Worm (Caenorhabditis elegans) whole organism, L4 larva: ENCODE measurements around the gene fbn-1.

Source experiments
- R02D3.7 ChIP-seq: fragments of 150-350 bp; sonication (generic microtip); optimal IDR thresholded peaks from 3 replicates; lab custom pipeline; 2014; ENCODE audit warnings: missing biosample characterization, missing genetic modification characterization
- T20F7.1 ChIP-seq: fragments of 200-800 bp; sonication (Bioruptor generic); optimal IDR thresholded peaks from 2 replicates; lab custom pipeline; 2018; ENCODE audit warnings: mild to moderate bottlenecking, missing genetic modification characterization, missing compliant biosample characterization
- Y105C5A.15 ChIP-seq: fragments of 200-800 bp; sonication (Bioruptor generic); IDR thresholded peaks from 2 replicates; pipeline ENCODE4 v1.3.6; 2022; ENCODE audit warnings: missing genetic modification characterization, missing compliant biosample characterization
- aha-1 ChIP-seq: fragments of 150-350 bp; peaks from one replicate; lab custom pipeline; 2014; ENCODE audit warnings: missing biosample characterization, missing genetic modification characterization
- aly-2 ChIP-seq: sonication (generic microtip); optimal IDR thresholded peaks from 2 replicates; lab custom pipeline; 2018; ENCODE audit warnings: missing biosample characterization, missing genetic modification characterization
- ama-1 ChIP-seq: fragments of 150-350 bp; optimal IDR thresholded peaks from 2 replicates; lab custom pipeline; 2014; ENCODE audit warnings: inconsistent platforms, mixed read lengths
- arid-1 ChIP-seq: fragments of 200-800 bp; sonication (Bioruptor generic); conservative IDR thresholded peaks from 2 replicates; pipeline ENCODE4 v1.3.6; 2022; ENCODE audit warnings: missing genetic modification reagents, missing genetic modification characterization, missing compliant biosample characterization
- attf-4 ChIP-seq: sonication (generic microtip); optimal IDR thresholded peaks from 3 replicates; lab custom pipeline; 2017; ENCODE audit warnings: missing biosample characterization, missing genetic modification characterization
- ceh-28 ChIP-seq: fragments of 150-350 bp; optimal IDR thresholded peaks from 2 replicates; lab custom pipeline; 2014; ENCODE audit warnings: missing biosample characterization, missing genetic modification reagents, missing genetic modification characterization
- ceh-32 ChIP-seq: sonication (generic microtip); optimal IDR thresholded peaks from 2 replicates; lab custom pipeline; 2016; ENCODE audit warnings: mild to moderate bottlenecking, missing genetic modification characterization, missing compliant biosample characterization; ENCODE audit not compliant: poor library complexity
- daf-16 ChIP-seq, 3 experiments: sonication (generic microtip); optimal IDR thresholded peaks; 2 replicates each; lab custom pipeline; 2016 to 2017; ENCODE audit warnings: missing genetic modification characterization in 3 of 3, missing genetic modification reagents in 3 of 3, mild to moderate bottlenecking in 2 of 3, missing compliant biosample characterization in 2 of 3, missing biosample characterization in 1 of 3, moderate library complexity in 1 of 3
- dmd-6 ChIP-seq: fragments of 200-800 bp; sonication (Bioruptor generic); IDR thresholded peaks from 2 replicates; pipeline ENCODE4 v1.3.6; 2022; ENCODE audit warnings: missing genetic modification reagents, missing genetic modification characterization, missing compliant biosample characterization
- dmd-9 ChIP-seq: fragments of 200-800 bp; sonication (Bioruptor generic); IDR thresholded peaks from 2 replicates; pipeline ENCODE4 v1.3.6; 2022; ENCODE audit warnings: missing genetic modification reagents, missing genetic modification characterization, missing compliant biosample characterization
- dpl-1 ChIP-seq: fragments of 150-350 bp; optimal IDR thresholded peaks from 2 replicates; lab custom pipeline; 2014; ENCODE audit warnings: missing biosample characterization, missing genetic modification reagents, missing genetic modification characterization
- duxl-1 ChIP-seq: sonication (generic microtip); optimal IDR thresholded peaks from 2 replicates; lab custom pipeline; 2016; ENCODE audit warnings: mild to moderate bottlenecking, missing genetic modification characterization, moderate library complexity, missing compliant biosample characterization; ENCODE audit not compliant: poor library complexity
- fkh-10 ChIP-seq: fragments of 150-350 bp; optimal IDR thresholded peaks from 2 replicates; lab custom pipeline; 2014; ENCODE audit warnings: missing biosample characterization, missing genetic modification reagents, missing genetic modification characterization
- fos-1 ChIP-seq: fragments of 150-350 bp; optimal IDR thresholded peaks from 2 replicates; lab custom pipeline; 2014; ENCODE audit warnings: missing biosample characterization, missing genetic modification characterization
- hlh-30 ChIP-seq: sonication (generic microtip); optimal IDR thresholded peaks from 2 replicates; lab custom pipeline; 2017; ENCODE audit warnings: antibody characterized with exemption, mild to moderate bottlenecking, missing genetic modification characterization, missing compliant biosample characterization; ENCODE audit not compliant: insufficient read depth
- lin-15B ChIP-seq: fragments of 150-350 bp; sonication (generic microtip); optimal IDR thresholded peaks from 3 replicates; lab custom pipeline; 2014; ENCODE audit warnings: missing biosample characterization, missing genetic modification characterization
- lin-29 ChIP-seq: fragments of 200-800 bp; sonication (Bioruptor generic); IDR thresholded peaks from 2 replicates; pipeline ENCODE4 v1.3.6; 2022; ENCODE audit warnings: missing genetic modification reagents, missing genetic modification characterization, missing compliant biosample characterization
- lir-3 ChIP-seq: sonication (generic microtip); optimal IDR thresholded peaks from 2 replicates; lab custom pipeline; 2016; ENCODE audit warnings: mild to moderate bottlenecking, missing genetic modification characterization, missing compliant biosample characterization
- mdt-29 ChIP-seq: fragments of 200-800 bp; sonication (Bioruptor generic); IDR thresholded peaks from 2 replicates; pipeline ENCODE4 v1.3.6; 2022; ENCODE audit warnings: missing genetic modification reagents, missing genetic modification characterization, missing compliant biosample characterization
- mep-1 ChIP-seq: fragments of 150-350 bp; sonication (generic microtip); optimal IDR thresholded peaks from 3 replicates; lab custom pipeline; 2014; ENCODE audit warnings: missing biosample characterization, missing genetic modification characterization
- mes-2 ChIP-seq: sonication (generic microtip); optimal IDR thresholded peaks from 2 replicates; lab custom pipeline; 2016; ENCODE audit warnings: missing genotype, mild to moderate bottlenecking, missing genetic modification characterization, missing compliant biosample characterization; ENCODE audit not compliant: poor library complexity, severe bottlenecking
- nhr-111 ChIP-seq: fragments of 200-800 bp; sonication (Bioruptor generic); optimal IDR thresholded peaks from 2 replicates; lab custom pipeline; 2018; ENCODE audit warnings: mild to moderate bottlenecking, missing genetic modification characterization, missing compliant biosample characterization
- nhr-237 ChIP-seq: sonication (generic microtip); optimal IDR thresholded peaks from 2 replicates; lab custom pipeline; 2017; ENCODE audit warnings: missing biosample characterization, missing genetic modification characterization
- nhr-28 ChIP-seq: fragments of 150-350 bp; optimal IDR thresholded peaks from 2 replicates; lab custom pipeline; 2014; ENCODE audit warnings: missing biosample characterization, missing genetic modification characterization
- nhr-42 ChIP-seq: fragments of 200-800 bp; sonication (Bioruptor generic); IDR thresholded peaks from 2 replicates; pipeline ENCODE4 v1.3.6; 2022; ENCODE audit warnings: missing genetic modification characterization, missing compliant biosample characterization
- pha-4 ChIP-seq, 2 experiments: fragments of 150-350 bp in 1 of 2; fragments of 200-800 bp in 1 of 2; sonication (Bioruptor generic) in 1 of 2; IDR thresholded peaks in 1 of 2; optimal IDR thresholded peaks in 1 of 2; 2 replicates each; pipeline versions ENCODE4 v1.3.6 to Lab custom; 2014 to 2022; ENCODE audit warnings: missing genetic modification characterization in 2 of 2, missing genetic modification reagents in 2 of 2, missing biosample characterization in 1 of 2, missing compliant biosample characterization in 1 of 2
- php-3 ChIP-seq: fragments of 200-800 bp; sonication (Bioruptor generic); IDR thresholded peaks from 2 replicates; pipeline ENCODE4 v1.3.6; 2022; ENCODE audit warnings: missing genetic modification reagents, missing genetic modification characterization, missing compliant biosample characterization
- snpc-1.2 ChIP-seq: fragments of 200-800 bp; sonication (Bioruptor generic); IDR thresholded peaks from 2 replicates; pipeline ENCODE4 v1.3.6; 2022; ENCODE audit warnings: missing genetic modification reagents, missing genetic modification characterization, missing compliant biosample characterization
- spr-3 ChIP-seq: fragments of 200-800 bp; sonication (Bioruptor generic); optimal IDR thresholded peaks from 2 replicates; lab custom pipeline; 2018; ENCODE audit warnings: mild to moderate bottlenecking, missing genetic modification characterization, missing compliant biosample characterization
- unc-130 ChIP-seq: sonication (generic microtip); optimal IDR thresholded peaks from 2 replicates; lab custom pipeline; 2016; ENCODE audit warnings: missing genetic modification reagents, missing genetic modification characterization, missing compliant biosample characterization
- unc-39 ChIP-seq: sonication (generic microtip); optimal IDR thresholded peaks from 2 replicates; lab custom pipeline; 2017; ENCODE audit warnings: missing biosample characterization, missing genetic modification characterization
- zag-1 ChIP-seq: fragments of 150-350 bp; optimal IDR thresholded peaks from 2 replicates; lab custom pipeline; 2014; ENCODE audit warnings: missing biosample characterization, missing genetic modification characterization
- zfp-3 ChIP-seq: fragments of 200-800 bp; sonication (Bioruptor generic); conservative IDR thresholded peaks from 2 replicates; pipeline ENCODE4 v1.3.6; 2022; ENCODE audit warnings: missing genetic modification reagents, missing genetic modification characterization, missing compliant biosample characterization
- ztf-11 ChIP-seq: fragments of 150-350 bp; optimal IDR thresholded peaks from 2 replicates; lab custom pipeline; 2014; ENCODE audit warnings: missing biosample characterization, missing genetic modification characterization
- ztf-7 ChIP-seq: fragments of 150-350 bp; optimal IDR thresholded peaks from 2 replicates; lab custom pipeline; 2014; ENCODE audit warnings: missing biosample characterization, missing genetic modification characterization

The fbn-1 gene

DNA sequence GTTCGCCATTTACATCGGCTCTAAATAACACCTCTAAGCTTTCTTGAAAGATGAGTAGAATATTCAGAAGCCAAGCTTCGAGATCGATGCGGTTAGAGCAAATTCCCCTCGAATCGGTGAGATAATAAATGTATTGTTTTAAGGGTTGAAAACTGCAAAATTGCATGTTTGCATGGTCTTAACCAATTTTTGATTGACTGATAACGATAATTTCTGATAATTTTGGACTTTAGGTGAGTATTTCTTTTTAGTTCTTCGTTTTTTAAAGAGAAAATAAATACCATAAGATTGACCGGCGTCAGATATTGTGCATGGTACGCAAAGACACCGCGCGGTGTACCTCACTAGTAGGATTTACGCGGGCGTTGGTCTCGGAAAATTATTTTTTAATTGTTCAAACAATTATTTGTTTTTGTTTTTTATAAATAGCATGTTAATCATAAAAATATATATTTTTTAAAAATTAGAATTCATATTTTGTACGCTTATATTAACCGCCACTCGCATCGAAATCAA is 41.0 kb upstream of the fbn-1 start, which contains the start of gene cup-5:
Gene cup-5 (plus strand): TSS at position 51 of the 516 bp plus-strand sequence.
- TF ChIP-seq R02D3.7 (tag; lab: Kevin White, UChicago) (peak; percentile 79), pha-4 (GFP tag; IDR thresholded peaks at IDR 0.05; lab: Robert Waterston, UW) (no peak), pha-4 (tag; optimal IDR thresholded peaks at IDR 0.05; lab: Kevin White, UChicago) (peak; percentile 52), arid-1 (no peak), dmd-6 (GFP tag; lab: Robert Waterston, UW) (no peak; the same call in 1 of the 2 replicates), lin-15B (no peak), php-3 (GFP tag; lab: Robert Waterston, UW) (no peak), fkh-10 (no peak), nhr-237 (tag; lab: Kevin White, UChicago) (no peak), zag-1 (tag; lab: Kevin White, UChicago) (no peak), fos-1 (tag; lab: Kevin White, UChicago) (no peak), ama-1 (lab: Kevin White, UChicago) (no peak), hlh-30 (tag; lab: Kevin White, UChicago) (no peak), T20F7.1 (peak; percentile 11), mep-1 (no peak), unc-130 (no peak), mes-2 (tag; lab: Kevin White, UChicago) (peak; percentile 77), duxl-1 (tag; lab: Kevin White, UChicago) (no peak), ztf-11 (no peak), dpl-1 (GFP tag; lab: Kevin White, UChicago) (peak; percentile 48), ceh-28 (tag; lab: Kevin White, UChicago) (no peak), aly-2 (tag; lab: Kevin White, UChicago) (no peak)

DNA sequence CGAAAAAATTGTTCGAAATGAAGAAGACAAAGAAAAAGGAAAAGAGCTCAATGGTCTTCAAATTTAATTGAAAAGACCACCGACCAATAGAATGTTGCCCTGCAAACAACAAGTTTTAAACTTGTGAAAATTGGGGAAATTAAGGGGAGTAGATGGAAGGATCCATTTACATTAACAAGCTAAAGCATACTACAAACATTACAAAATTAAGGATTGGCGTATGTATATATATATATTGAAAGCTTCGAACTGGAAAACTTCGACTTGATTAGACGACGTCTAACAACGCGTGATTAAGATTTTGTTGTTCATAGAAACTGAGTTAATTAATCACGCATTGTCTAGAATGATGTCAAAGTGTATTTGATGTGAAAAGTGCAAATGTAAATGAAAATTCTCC is 37.0 kb upstream of the fbn-1 start, which contains the start of gene R13A5.15:
Gene R13A5.15 (minus strand): TSS at position 101 of the 400 bp plus-strand sequence.
- TF ChIP-seq lin-29 (no peak), lir-3 (tag; lab: Kevin White, UChicago) (no peak), unc-39 (tag; lab: Kevin White, UChicago) (no peak), spr-3 (GFP tag; lab: Kevin White, UChicago) (no peak), mdt-29 (no peak), snpc-1.2 (no peak), dmd-9 (GFP tag; lab: Robert Waterston, UW) (no peak), nhr-28 (tag; lab: Kevin White, UChicago) (no peak)

DNA sequence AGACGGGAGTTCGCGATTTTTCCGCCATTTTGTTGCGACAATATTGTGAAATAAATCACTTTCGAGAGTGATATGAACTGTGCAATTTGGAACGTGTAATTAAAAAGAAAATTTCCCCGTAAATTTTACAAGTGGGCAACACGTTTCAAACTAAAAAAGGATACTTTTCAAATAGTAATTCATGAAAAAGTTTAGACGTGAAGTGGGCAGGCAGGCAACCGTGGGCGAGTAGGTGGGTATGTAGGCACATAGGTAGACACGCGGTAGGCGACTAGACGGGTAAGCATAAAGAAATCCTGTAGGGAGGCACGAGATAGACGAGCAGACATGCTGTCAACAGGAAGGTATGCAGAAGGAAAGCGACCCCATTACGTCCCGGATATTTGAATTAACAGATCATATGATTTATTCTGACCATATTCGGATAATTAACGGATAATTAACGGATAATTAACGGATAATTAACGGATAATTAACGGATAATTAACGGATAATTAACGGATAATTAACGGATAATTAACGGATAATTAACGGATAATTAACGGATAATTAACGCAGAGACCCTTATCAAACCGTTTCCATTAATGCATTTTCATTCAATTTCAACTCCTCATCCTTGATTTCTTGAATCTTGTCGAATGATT is 31.8 kb upstream of the fbn-1 start, which contains the start of gene R13A5.11:
Gene R13A5.11 (minus strand): TSS at position 51 of the 644 bp plus-strand sequence.
- no peak for TF ChIP-seq daf-16 (GFP tag; optimal IDR thresholded peaks at IDR 0.05; lab: Kevin White, UChicago)
- TF ChIP-seq daf-16 (tag; optimal IDR thresholded peaks at IDR 0.05; lab: Kevin White, UChicago) = no peak
- TF ChIP-seq ceh-32 (tag; lab: Kevin White, UChicago) = no peak
- TF ChIP-seq Y105C5A.15 (GFP tag; lab: Robert Waterston, UW) = no peak
- TF ChIP-seq attf-4 = no peak
- TF ChIP-seq nhr-111 (GFP tag; lab: Kevin White, UChicago) = no peak
- TF ChIP-seq ztf-7 = no peak
- no peak for TF ChIP-seq snpc-1.2
- no peak for TF ChIP-seq nhr-42
- no peak for TF ChIP-seq unc-130
- TF ChIP-seq aha-1 = no peak
- no peak for TF ChIP-seq zfp-3 (GFP tag; lab: Robert Waterston, UW)
